Fruit fly (Drosophila melanogaster) whole organism, embryonic: Measurements from ENCODE around the gene Dic1.

Source experiments
- Ada2b ChIP-seq: fragments of 200-800 bp; sonication (Bioruptor generic); IDR thresholded peaks from 2 replicates; pipeline ENCODE4 v1.3.6; 2022; ENCODE audit warnings: missing biosample characterization, missing genetic modification characterization
- B-H1 ChIP-seq: fragments of 200-800 bp; sonication (Bioruptor generic); IDR thresholded peaks from 3 replicates; pipeline ENCODE4 v1.3.6; 2022; ENCODE audit warnings: missing biosample characterization, missing genetic modification characterization
- Bgb ChIP-seq: fragments of 200-800 bp; sonication (Bioruptor generic); IDR thresholded peaks from 2 replicates; pipeline ENCODE4 v1.3.6; 2022; ENCODE audit warnings: missing biosample characterization, missing genetic modification characterization; ENCODE audit not compliant: partially characterized antibody
- CG11696 ChIP-seq: fragments of 200-800 bp; sonication (Bioruptor generic); IDR thresholded peaks from 2 replicates; pipeline ENCODE4 v1.3.6; 2022; ENCODE audit warnings: missing biosample characterization, missing genetic modification characterization
- CG12071 ChIP-seq: fragments of 200-800 bp; sonication (Bioruptor generic); optimal IDR thresholded peaks from 3 replicates; lab custom pipeline; 2018; ENCODE audit warnings: missing biosample characterization, mild to moderate bottlenecking, missing genetic modification characterization
- CG12769 ChIP-seq: fragments of 200-800 bp; sonication (Bioruptor generic); optimal IDR thresholded peaks from 2 replicates; lab custom pipeline; 2019; ENCODE audit warnings: missing biosample characterization, mild to moderate bottlenecking, missing genetic modification characterization, moderate library complexity
- CG13123 ChIP-seq: fragments of 200-800 bp; sonication (Bioruptor generic); optimal IDR thresholded peaks from 2 replicates; lab custom pipeline; 2016; ENCODE audit warnings: missing biosample characterization, missing genetic modification characterization
- CG13775 ChIP-seq: fragments of 200-800 bp; sonication (Bioruptor generic); optimal IDR thresholded peaks from 3 replicates; lab custom pipeline; 2017; ENCODE audit warnings: missing biosample characterization, mild to moderate bottlenecking, missing genetic modification characterization
- CG15269 ChIP-seq: fragments of 200-800 bp; sonication (Bioruptor generic); optimal IDR thresholded peaks from 2 replicates; lab custom pipeline; 2018; ENCODE audit warnings: missing biosample characterization, mild to moderate bottlenecking, missing genetic modification characterization, moderate library complexity
- CG17359 ChIP-seq: fragments of 200-800 bp; sonication (Bioruptor generic); optimal IDR thresholded peaks from 3 replicates; lab custom pipeline; 2018; ENCODE audit warnings: missing biosample characterization, mild to moderate bottlenecking, missing genetic modification characterization, moderate library complexity
- CG18262 ChIP-seq: fragments of 200-800 bp; optimal IDR thresholded peaks from 3 replicates; lab custom pipeline; 2019; ENCODE audit warnings: missing biosample characterization, mild to moderate bottlenecking, missing genetic modification characterization, moderate library complexity
- CG32767 ChIP-seq: fragments of 200-800 bp; sonication (Bioruptor generic); IDR thresholded peaks from 2 replicates; pipeline ENCODE4 v1.3.6; 2022; ENCODE audit warnings: missing biosample characterization, missing genetic modification characterization
- CG33557 ChIP-seq: fragments of 200-800 bp; sonication (Bioruptor generic); optimal IDR thresholded peaks from 2 replicates; lab custom pipeline; 2019; ENCODE audit warnings: missing biosample characterization, mild to moderate bottlenecking, missing genetic modification characterization, moderate library complexity
- CG3995 ChIP-seq: fragments of 200-800 bp; sonication (Bioruptor generic); optimal IDR thresholded peaks from 3 replicates; lab custom pipeline; 2016; ENCODE audit warnings: missing biosample characterization, missing genetic modification characterization
- CG4730 ChIP-seq: fragments of 200-800 bp; sonication (Bioruptor generic); IDR thresholded peaks from 2 replicates; pipeline ENCODE4 v1.3.6; 2022; ENCODE audit warnings: missing biosample characterization, missing genetic modification characterization
- CG6854 ChIP-seq: fragments of 200-800 bp; sonication (Bioruptor generic); optimal IDR thresholded peaks from 3 replicates; lab custom pipeline; 2017; ENCODE audit warnings: missing biosample characterization, mild to moderate bottlenecking, missing genetic modification characterization
- CG7357 ChIP-seq: fragments of 200-800 bp; sonication (Bioruptor generic); IDR thresholded peaks from 3 replicates; pipeline ENCODE4 v1.3.6; 2022; ENCODE audit warnings: missing biosample characterization, missing genetic modification characterization
- Dp ChIP-seq: fragments of 200-800 bp; sonication (Bioruptor generic); optimal IDR thresholded peaks from 2 replicates; lab custom pipeline; 2018; ENCODE audit warnings: missing biosample characterization, mild to moderate bottlenecking, missing genetic modification characterization, moderate library complexity
- E2f2 ChIP-seq: fragments of 200-800 bp; sonication (Bioruptor generic); IDR thresholded peaks from 2 replicates; pipeline ENCODE4 v1.3.6; 2022; ENCODE audit warnings: missing biosample characterization, missing genetic modification characterization
- Hmx ChIP-seq: fragments of 200-800 bp; sonication (Bioruptor generic); optimal IDR thresholded peaks from 2 replicates; lab custom pipeline; 2016; ENCODE audit warnings: missing biosample characterization, missing genetic modification characterization
- Hr39 ChIP-seq: fragments of >200 bp; optimal IDR thresholded peaks from 2 replicates; lab custom pipeline; 2017
- Hr78 ChIP-seq, 2 experiments: fragments of 200-800 bp in 1 of 2; fragments of >200 bp in 1 of 2; sonication (Bioruptor generic) in 1 of 2; optimal IDR thresholded peaks; 2 replicates each; lab custom pipeline; 2017 to 2019; ENCODE audit warnings: missing biosample characterization in 2 of 2, missing genetic modification characterization in 2 of 2, mild to moderate bottlenecking in 1 of 2, moderate library complexity in 1 of 2
- Jarid2 ChIP-seq: fragments of 200-800 bp; sonication (Bioruptor generic); optimal IDR thresholded peaks from 3 replicates; lab custom pipeline; 2017; ENCODE audit warnings: mild to moderate bottlenecking, missing biosample characterization, missing genetic modification reagents, missing genetic modification characterization
- Max ChIP-seq: fragments of 200-800 bp; sonication (Bioruptor generic); optimal IDR thresholded peaks from 2 replicates; lab custom pipeline; 2016; ENCODE audit warnings: missing biosample characterization, mild to moderate bottlenecking, missing genetic modification characterization
- Med ChIP-seq: fragments of 200-800 bp; sonication (Bioruptor generic); peaks from one replicate; lab custom pipeline; 2016; ENCODE audit warnings: missing biosample characterization, missing genetic modification characterization, mild to moderate bottlenecking, inconsistent platforms, moderate library complexity
- NFAT ChIP-seq: fragments of 200-800 bp; sonication (Bioruptor generic); IDR thresholded peaks from 2 replicates; pipeline ENCODE4 v1.3.6; 2022; ENCODE audit warnings: missing biosample characterization, missing genetic modification characterization
- Pdp1 ChIP-seq, 2 experiments: fragments of 200-800 bp; sonication (Bioruptor generic); optimal IDR thresholded peaks; 3 replicates each; lab custom pipeline; 2016; ENCODE audit warnings: missing biosample characterization in 2 of 2, missing genetic modification characterization in 2 of 2, mild to moderate bottlenecking in 1 of 2, moderate library complexity in 1 of 2
- Six4 ChIP-seq: fragments of 200-800 bp; sonication (Bioruptor generic); optimal IDR thresholded peaks from 2 replicates; lab custom pipeline; 2016; ENCODE audit warnings: missing biosample characterization, missing genetic modification characterization
- amos ChIP-seq: fragments of 200-800 bp; sonication (Bioruptor generic); IDR thresholded peaks from 2 replicates; pipeline ENCODE4 v1.3.6; 2022; ENCODE audit warnings: missing biosample characterization, missing genetic modification characterization; ENCODE audit not compliant: partially characterized antibody
- bsh ChIP-seq, 2 experiments: fragments of 200-800 bp; sonication (Bioruptor generic); optimal IDR thresholded peaks; 2 replicates each; lab custom pipeline; 2017 to 2018; ENCODE audit warnings: mild to moderate bottlenecking in 2 of 2, missing biosample characterization in 2 of 2, missing genetic modification characterization in 2 of 2, moderate library complexity in 1 of 2
- caup ChIP-seq: fragments of 200-800 bp; sonication (Bioruptor generic); optimal IDR thresholded peaks from 3 replicates; lab custom pipeline; 2017; ENCODE audit warnings: missing biosample characterization, mild to moderate bottlenecking, missing genetic modification characterization, moderate library complexity; ENCODE audit not compliant: severe bottlenecking
- chn ChIP-seq: fragments of 200-800 bp; sonication (Bioruptor generic); optimal IDR thresholded peaks from 2 replicates; lab custom pipeline; 2016; ENCODE audit warnings: missing biosample characterization, missing genetic modification characterization
- corto ChIP-seq: fragments of 200-800 bp; sonication (Bioruptor generic); optimal IDR thresholded peaks from 2 replicates; lab custom pipeline; 2016; ENCODE audit warnings: missing biosample characterization, mild to moderate bottlenecking, missing genetic modification characterization, moderate library complexity
- emc ChIP-seq: fragments of 200-800 bp; sonication (Bioruptor generic); optimal IDR thresholded peaks from 2 replicates; lab custom pipeline; 2016; ENCODE audit warnings: missing biosample characterization, missing genetic modification characterization
- fru ChIP-seq: fragments of >200 bp; optimal IDR thresholded peaks from 2 replicates; lab custom pipeline; 2017
- gsb-n ChIP-seq: fragments of 200-800 bp; sonication (Bioruptor generic); optimal IDR thresholded peaks from 3 replicates; lab custom pipeline; 2018; ENCODE audit warnings: missing biosample characterization, mild to moderate bottlenecking, missing genetic modification characterization
- ken ChIP-seq: fragments of 200-800 bp; sonication (Bioruptor generic); IDR thresholded peaks from 3 replicates; pipeline ENCODE4 v1.3.6; 2022; ENCODE audit warnings: missing biosample characterization, missing genetic modification characterization
- kni ChIP-seq: fragments of 200-800 bp; sonication (Bioruptor generic); optimal IDR thresholded peaks from 3 replicates; lab custom pipeline; 2017; ENCODE audit warnings: mild to moderate bottlenecking, missing biosample characterization, missing genetic modification reagents, missing genetic modification characterization
- lilli ChIP-seq: fragments of 200-800 bp; sonication (Bioruptor generic); optimal IDR thresholded peaks from 3 replicates; lab custom pipeline; 2016; ENCODE audit warnings: missing biosample characterization, missing genetic modification characterization
- lola ChIP-seq, 3 experiments: fragments of >200 bp in 2 of 3; fragments of 200-800 bp in 1 of 3; sonication (Bioruptor generic) in 1 of 3; optimal IDR thresholded peaks; 2 replicates each; lab custom pipeline; 2017 to 2019; ENCODE audit warnings: missing biosample characterization in 3 of 3, missing genetic modification characterization in 3 of 3, mild to moderate bottlenecking in 1 of 3, moderate library complexity in 1 of 3
- odd ChIP-seq: fragments of 200-800 bp; sonication (Bioruptor generic); optimal IDR thresholded peaks from 2 replicates; lab custom pipeline; 2017; ENCODE audit warnings: missing biosample characterization, mild to moderate bottlenecking, missing genetic modification characterization
- otp ChIP-seq: fragments of 200-800 bp; sonication (Bioruptor generic); IDR thresholded peaks from 3 replicates; pipeline ENCODE4, ENCODE4 v1.3.6; 2022; ENCODE audit warnings: missing biosample characterization, missing genetic modification characterization
- p53 ChIP-seq: fragments of 200-800 bp; sonication (Bioruptor generic); optimal IDR thresholded peaks from 2 replicates; lab custom pipeline; 2016; ENCODE audit warnings: missing biosample characterization, missing genetic modification characterization
- phol ChIP-seq: fragments of 200-800 bp; sonication (Bioruptor generic); optimal IDR thresholded peaks from 3 replicates; lab custom pipeline; 2018; ENCODE audit warnings: missing biosample characterization, mild to moderate bottlenecking, missing genetic modification characterization, moderate library complexity
- sens-2 ChIP-seq: fragments of 200-800 bp; sonication (Bioruptor generic); IDR thresholded peaks from 2 replicates; pipeline ENCODE4 v1.3.6; 2022; ENCODE audit warnings: missing biosample characterization, missing genetic modification characterization
- slou ChIP-seq: fragments of 200-800 bp; sonication (Bioruptor generic); optimal IDR thresholded peaks from 3 replicates; lab custom pipeline; 2016; ENCODE audit warnings: missing biosample characterization, missing genetic modification characterization
- tna ChIP-seq: fragments of 200-800 bp; sonication (Bioruptor generic); IDR thresholded peaks from 2 replicates; pipeline ENCODE4 v1.3.6; 2022; ENCODE audit warnings: missing biosample characterization, missing genetic modification characterization; ENCODE audit not compliant: partially characterized antibody

Gene Dic1

DNA sequence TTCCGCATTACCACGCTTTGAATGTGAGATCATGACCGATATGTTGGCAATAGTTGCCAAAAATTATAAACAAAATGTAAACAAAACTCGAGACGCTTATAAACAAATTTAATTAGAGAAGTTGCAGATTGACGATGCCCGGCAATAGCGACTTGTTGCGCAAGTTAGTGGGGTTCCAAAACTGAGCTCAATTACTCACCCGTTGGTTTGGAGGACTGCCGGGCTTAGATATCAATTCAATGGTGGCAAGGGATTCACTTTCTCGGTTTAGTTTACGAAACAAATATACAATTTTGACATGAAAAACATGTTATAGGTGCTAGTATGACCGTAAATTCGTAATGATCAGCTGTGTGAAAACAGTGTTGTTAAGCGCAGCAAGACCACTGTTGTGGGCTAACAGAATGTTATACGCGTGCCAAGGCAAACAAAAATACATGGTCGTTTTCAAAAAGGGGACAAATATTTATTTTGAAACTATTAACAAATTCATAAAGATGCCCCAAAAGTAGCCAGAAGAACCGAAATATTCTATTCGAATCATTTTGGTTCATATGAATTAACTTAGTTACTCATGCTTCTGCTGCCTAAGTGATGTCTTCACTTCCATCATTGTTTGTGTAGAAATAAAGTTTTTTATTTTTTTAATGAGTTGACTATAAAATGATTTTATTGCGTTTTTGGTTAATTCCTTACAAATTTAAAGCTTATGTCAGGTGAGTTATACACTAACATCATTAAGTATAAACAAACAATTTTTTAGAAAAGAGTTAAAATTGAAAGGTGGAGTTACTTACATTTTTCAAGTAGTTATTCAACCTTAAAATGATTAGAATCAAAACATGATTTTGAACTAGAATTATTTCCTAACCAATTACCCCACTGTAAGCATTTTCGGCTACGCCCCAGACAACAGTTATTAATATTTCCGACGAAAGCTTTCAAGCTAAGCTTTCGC is 2.1 kb downstream of the Dic1 start, which contains the start of gene Elp6 (continued):
- TF ChIP-seq Hr39 (lab: Kevin White, UChicago) = no peak
- peak; percentile 74 for TF ChIP-seq CG15269 (tag; lab: Kevin White, UChicago)
- TF ChIP-seq CG3995 (GFP tag; lab: Kevin White, UChicago) = peak; percentile 25
- TF ChIP-seq bsh (GFP tag; optimal IDR thresholded peaks at IDR 0.05; lab: Kevin White, UChicago) = peak; percentile 19 to 24
- peak; percentile 3 for TF ChIP-seq slou
- peak; percentile 71 for TF ChIP-seq CG13775
- TF ChIP-seq Max (GFP tag; lab: Kevin White, UChicago) = peak; percentile 38
- peak; percentile 47 for TF ChIP-seq Six4
- TF ChIP-seq Hr78 (GFP tag; optimal IDR thresholded peaks at IDR 0.05; lab: Kevin White, UChicago) = no peak
- TF ChIP-seq Pdp1 (GFP tag; optimal IDR thresholded peaks at IDR 0.05; lab: Kevin White, UChicago) = peak; percentile 44 to 60
- TF ChIP-seq lilli (GFP tag; lab: Kevin White, UChicago) = peak; percentile 69
- TF ChIP-seq CG12071 (GFP tag; lab: Kevin White, UChicago) = no peak
- no peak for TF ChIP-seq corto (GFP tag; lab: Kevin White, UChicago)
- no peak for TF ChIP-seq Dp
- peak; percentile 71 for TF ChIP-seq caup (GFP tag; lab: Kevin White, UChicago)
- peak; percentile 78 for TF ChIP-seq NFAT
- peak; percentile 46; the same call in 2 of the 3 replicates for TF ChIP-seq B-H1
- no peak for TF ChIP-seq fru (lab: Kevin White, UChicago)
- TF ChIP-seq sens-2 (GFP tag; lab: Robert Waterston, UW) = no peak
- TF ChIP-seq CG4730 (GFP tag; lab: Robert Waterston, UW) = peak; percentile 50; the same call in 1 of the 2 replicates
- TF ChIP-seq tna (GFP tag; lab: Robert Waterston, UW) = no peak
- peak; percentile 34 for TF ChIP-seq CG12769 (tag; lab: Kevin White, UChicago)
- peak; percentile 77 for TF ChIP-seq phol (tag; lab: Kevin White, UChicago)
- no peak for TF ChIP-seq kni (GFP tag; lab: Kevin White, UChicago)
- TF ChIP-seq otp (GFP tag; lab: Robert Waterston, UW) = no peak
- TF ChIP-seq E2f2 = peak; percentile 17; the same call in 1 of the 2 replicates
- no peak for TF ChIP-seq Bgb (GFP tag; lab: Robert Waterston, UW)
- TF ChIP-seq ken (GFP tag; lab: Robert Waterston, UW) = 0 out of 3 replicates have a peak, but pooled peaks have one; percentile 20
- TF ChIP-seq Hmx (GFP tag; lab: Kevin White, UChicago) = peak; percentile 28
- TF ChIP-seq lola (GFP tag; optimal IDR thresholded peaks at IDR 0.05; lab: Kevin White, UChicago) = no peak
- no peak for TF ChIP-seq p53 (GFP tag; lab: Kevin White, UChicago)
- TF ChIP-seq CG6854 (GFP tag; lab: Kevin White, UChicago) = peak; percentile 53
- TF ChIP-seq CG32767 (GFP tag; lab: Robert Waterston, UW) = peak; percentile 52; the same call in 1 of the 2 replicates
- peak; percentile 33 for TF ChIP-seq CG13123 (GFP tag; lab: Kevin White, UChicago)
- TF ChIP-seq Ada2b (GFP tag; lab: Robert Waterston, UW) = peak; percentile 57
- peak; percentile 25 for TF ChIP-seq Jarid2
- peak; percentile 69 for TF ChIP-seq chn (GFP tag; lab: Kevin White, UChicago)
- TF ChIP-seq CG18262 (tag; lab: Kevin White, UChicago) = peak; percentile 62
- TF ChIP-seq amos (GFP tag; lab: Robert Waterston, UW) = no peak
- no peak for TF ChIP-seq CG7357
- TF ChIP-seq gsb-n = no peak
- no peak for TF ChIP-seq CG33557 (GFP tag; lab: Kevin White, UChicago)
- no peak for TF ChIP-seq CG11696 (GFP tag; lab: Robert Waterston, UW)
- TF ChIP-seq odd (GFP tag; lab: Kevin White, UChicago) = peak; percentile 57
- TF ChIP-seq Med (GFP tag; lab: Kevin White, UChicago) = peak; percentile 77
- peak; percentile 48 for TF ChIP-seq emc (GFP tag; lab: Kevin White, UChicago)
- peak; percentile 57 for TF ChIP-seq CG17359 (tag; lab: Kevin White, UChicago)
